Worm (Caenorhabditis elegans) whole organism, midembryonic: ENCODE measurements around the gene vab-2.

Experiments
- T22C8.4 ChIP-seq: fragments of 200-800 bp; sonication (Bioruptor generic); IDR thresholded peaks from 2 replicates; pipeline ENCODE4 v1.3.6; 2022; ENCODE audit warnings: missing genetic modification characterization, missing compliant biosample characterization
- flt-1 ChIP-seq: fragments of 200-800 bp; sonication (Bioruptor generic); IDR thresholded peaks from 2 replicates; pipeline ENCODE4 v1.3.6; 2022; ENCODE audit warnings: missing genetic modification characterization, missing compliant biosample characterization
- klf-2 ChIP-seq: fragments of 200-800 bp; sonication (Bioruptor generic); conservative IDR thresholded peaks from 2 replicates; pipeline ENCODE4 v1.3.6; 2022; ENCODE audit warnings: missing genetic modification reagents, missing genetic modification characterization, missing compliant biosample characterization
- med-1 ChIP-seq: sonication (generic microtip); optimal IDR thresholded peaks from 2 replicates; lab custom pipeline; 2017; ENCODE audit warnings: missing genetic modification characterization, mild to moderate bottlenecking, missing compliant biosample characterization, antibody characterized with exemption, missing genetic modification reagents; ENCODE audit not compliant: insufficient read depth
- ref-1 ChIP-seq: fragments of 200-800 bp; sonication (Bioruptor generic); conservative IDR thresholded peaks from 2 replicates; pipeline ENCODE4 v1.3.6; 2022; ENCODE audit warnings: missing genetic modification reagents, missing genetic modification characterization, missing compliant biosample characterization
- tab-1 ChIP-seq: fragments of 200-800 bp; sonication (Bioruptor generic); IDR thresholded peaks from 2 replicates; pipeline ENCODE4 v1.3.6; 2022; ENCODE audit warnings: missing genetic modification characterization, missing compliant biosample characterization
- ztf-23 ChIP-seq: fragments of 200-800 bp; sonication (Bioruptor generic); IDR thresholded peaks from 2 replicates; pipeline ENCODE4 v1.3.6; 2022; ENCODE audit warnings: missing genetic modification reagents, missing genetic modification characterization, missing compliant biosample characterization
- ztf-29 ChIP-seq: fragments of 200-800 bp; sonication (Bioruptor generic); IDR thresholded peaks from 2 replicates; pipeline ENCODE4 v1.3.6; 2022; ENCODE audit warnings: missing genetic modification reagents, missing genetic modification characterization, missing compliant biosample characterization

ce11 chrIV:3752276-3752675 lies 14.3 kb downstream of the vab-2 start:
- TF ChIP-seq flt-1 (GFP tag; lab: Robert Waterston, UW) (no peak), tab-1 (no peak), T22C8.4 (GFP tag; lab: Robert Waterston, UW) (no peak), ref-1 (GFP tag; lab: Robert Waterston, UW) (no peak), ztf-29 (GFP tag; lab: Robert Waterston, UW) (no peak), klf-2 (no peak), med-1 (no peak), ztf-23 (GFP tag; lab: Robert Waterston, UW) (no peak)
